Worm (Caenorhabditis elegans) whole organism, young adult: ENCODE data around the gene C50A2.7.

Experiments
- B0336.3 ChIP-seq: fragments of 200-800 bp; sonication (Bioruptor generic); IDR thresholded peaks from 2 replicates; pipeline ENCODE4 v1.3.6; 2022; ENCODE audit warnings: missing genetic modification characterization, missing compliant biosample characterization
- F33H1.4 ChIP-seq: fragments of 200-800 bp; sonication (Bioruptor generic); IDR thresholded peaks from 2 replicates; pipeline ENCODE4 v1.3.6; 2022; ENCODE audit warnings: missing genetic modification reagents, missing genetic modification characterization, missing compliant biosample characterization
- ama-1 ChIP-seq, 3 experiments: fragments of 150-350 bp in 1 of 3; sonication (generic microtip) in 2 of 3; optimal IDR thresholded peaks; 2 replicates each; lab custom pipeline; 2014 to 2018; ENCODE audit warnings: missing biosample characterization in 2 of 3, missing genetic modification characterization in 2 of 3, missing genetic modification reagents in 2 of 3
- atf-7 ChIP-seq: sonication (generic microtip); optimal IDR thresholded peaks from 2 replicates; lab custom pipeline; 2017; ENCODE audit warnings: mild to moderate bottlenecking, missing genetic modification characterization, missing compliant biosample characterization
- ekl-4 ChIP-seq: fragments of 200-800 bp; sonication (Bioruptor generic); IDR thresholded peaks from 2 replicates; pipeline ENCODE4 v1.3.6; 2022; ENCODE audit warnings: missing genetic modification reagents, missing genetic modification characterization, missing compliant biosample characterization
- nfya-1 ChIP-seq: sonication (generic microtip); optimal IDR thresholded peaks from 2 replicates; lab custom pipeline; 2017; ENCODE audit warnings: antibody characterized with exemption, missing compliant biosample characterization, missing genetic modification characterization, borderline replicate concordance; ENCODE audit not compliant: insufficient read depth
- repo-1 ChIP-seq: sonication (generic microtip); optimal IDR thresholded peaks from 2 replicates; lab custom pipeline; 2017; ENCODE audit warnings: mild to moderate bottlenecking, missing genetic modification characterization, missing compliant biosample characterization
- sea-2 ChIP-seq: fragments of 200-800 bp; sonication (Bioruptor generic); IDR thresholded peaks from 2 replicates; pipeline ENCODE4 v1.3.6; 2022; ENCODE audit warnings: missing genetic modification characterization, missing compliant biosample characterization
- snpc-4 ChIP-seq, 5 experiments: fragments of 150-350 bp in 1 of 5; sonication (generic microtip) in 4 of 5; optimal IDR thresholded peaks; 2 replicates each; lab custom pipeline; 2014 to 2018; ENCODE audit warnings: missing genetic modification characterization in 5 of 5, missing biosample characterization in 3 of 5, antibody characterized with exemption in 2 of 5, mild to moderate bottlenecking in 2 of 5, missing compliant biosample characterization in 2 of 5, missing genotype in 2 of 5, moderate library complexity in 2 of 5, missing genetic modification reagents in 1 of 5
- unc-130 ChIP-seq: sonication (generic microtip); optimal IDR thresholded peaks from 2 replicates; lab custom pipeline; 2016; ENCODE audit warnings: missing genetic modification reagents, missing genetic modification characterization, missing compliant biosample characterization
- unc-62 ChIP-seq: fragments of 150-350 bp; optimal IDR thresholded peaks from 2 replicates; lab custom pipeline; 2014; ENCODE audit warnings: missing biosample characterization, missing genetic modification reagents, missing genetic modification characterization
- ztf-3 ChIP-seq: fragments of 200-800 bp; sonication (Bioruptor generic); optimal IDR thresholded peaks from 2 replicates; lab custom pipeline; 2018; ENCODE audit warnings: mild to moderate bottlenecking, missing genetic modification characterization, missing compliant biosample characterization

DNA sequence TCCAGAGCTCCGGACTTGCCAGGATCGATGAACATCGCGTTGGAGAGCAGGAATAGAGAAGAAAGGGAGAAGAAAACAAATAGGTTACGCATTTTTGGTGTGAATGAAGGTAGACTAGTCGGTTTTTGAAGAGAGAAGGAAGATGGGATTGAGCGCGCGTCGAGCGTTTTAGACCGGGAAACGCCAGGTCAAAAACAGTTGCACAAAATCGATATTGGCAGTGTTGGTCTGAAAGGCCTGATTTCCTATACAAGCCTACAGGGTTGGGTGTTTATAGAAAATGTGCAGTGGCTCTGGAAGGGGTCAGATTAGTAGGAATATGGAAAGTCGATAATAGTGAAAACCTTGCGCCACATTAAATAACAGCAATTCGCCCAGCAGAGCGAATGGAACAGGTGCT, 41.6 kb downstream of the C50A2.7 start, which contains the start of gene dsl-2:
- TF ChIP-seq F33H1.4 (no peak), ztf-3 (no peak), snpc-4 (GFP tag; optimal IDR thresholded peaks at IDR 0.05; lab: Kevin White, UChicago) (no peak), snpc-4 (tag; optimal IDR thresholded peaks at IDR 0.05; lab: Kevin White, UChicago) (no peak), ama-1 (optimal IDR thresholded peaks at IDR 0.05; lab: Kevin White, UChicago) (no peak), ama-1 (GFP tag; optimal IDR thresholded peaks at IDR 0.05; lab: Kevin White, UChicago) (no peak), atf-7 (no peak), repo-1 (no peak), nfya-1 (tag; lab: Kevin White, UChicago) (no peak), unc-62 (GFP tag; lab: Kevin White, UChicago) (no peak), unc-130 (GFP tag; lab: Kevin White, UChicago) (no peak), ekl-4 (GFP tag; lab: Robert Waterston, UW) (no peak), B0336.3 (no peak), sea-2 (GFP tag; lab: Robert Waterston, UW) (no peak)
